Fruit fly (Drosophila melanogaster): ENCODE data around the gene CrebA.

The CrebA gene

dm6 chr3L:15580487-15580886 lies 45.3 kb downstream of the CrebA start, which contains the start of the genes mrn and CG12301 (continued):
- TF ChIP-seq CG18011 (GFP tag; optimal IDR thresholded peaks at IDR 0.05) (peak; percentile 44), dysf (GFP tag; IDR thresholded peaks at IDR 0.05) (peak; percentile 96), slp2 (GFP tag; optimal IDR thresholded peaks at IDR 0.05) (peak; percentile 20), Jarid2 (GFP tag; optimal IDR thresholded peaks at IDR 0.05) (no peak), CG30403 (GFP tag; optimal IDR thresholded peaks at IDR 0.05) (peak; percentile 87), hb (GFP tag; IDR thresholded peaks at IDR 0.05; ENCODE audit: partially characterized antibody) (peak; percentile 89), CG6272 (GFP tag; IDR thresholded peaks at IDR 0.05) (peak; percentile 93), trem (tag; optimal IDR thresholded peaks at IDR 0.05) (peak; percentile 93), CG4707 (GFP tag; optimal IDR thresholded peaks at IDR 0.05) (no peak), Scr (GFP tag; IDR thresholded peaks at IDR 0.05; ENCODE audit: partially characterized antibody) (peak; percentile 95), cas (GFP tag; IDR thresholded peaks at IDR 0.05) (peak; percentile 92), CG8359 (GFP tag; optimal IDR thresholded peaks at IDR 0.05; ENCODE audit: borderline replicate concordance) (no peak), CG30431 (GFP tag; optimal IDR thresholded peaks at IDR 0.05) (peak; percentile 9), CG18619 (GFP tag; optimal IDR thresholded peaks at IDR 0.05) (peak; percentile 50), Atf3 (GFP tag; optimal IDR thresholded peaks at IDR 0.05) (peak; percentile 18), CG11696 (GFP tag; IDR thresholded peaks at IDR 0.05) (peak; percentile 47; the same call in 1 of the 2 replicates), tll (GFP tag; optimal IDR thresholded peaks at IDR 0.05) (no peak), MESR4 (GFP tag; optimal IDR thresholded peaks at IDR 0.05) (no peak), Dip3 (GFP tag; optimal IDR thresholded peaks at IDR 0.05) (peak; percentile 70), p53 (GFP tag; optimal IDR thresholded peaks at IDR 0.05) (no peak), pfk (GFP tag; optimal IDR thresholded peaks at IDR 0.05) (no peak), hbn (GFP tag; IDR thresholded peaks at IDR 0.05; ENCODE audit: partially characterized antibody) (peak; percentile 91), CG17912 (GFP tag; optimal IDR thresholded peaks at IDR 0.05) (no peak), CG9932 (GFP tag; IDR thresholded peaks at IDR 0.05) (peak; percentile 94), CG2202 (tag; optimal IDR thresholded peaks at IDR 0.05) (peak; percentile 8), CG4617 (GFP tag; optimal IDR thresholded peaks at IDR 0.05; ENCODE audit: borderline replicate concordance) (peak; percentile 15), oc (tag; optimal IDR thresholded peaks at IDR 0.05) (no peak), CkIIα-i1 (GFP tag; IDR thresholded peaks at IDR 0.05) (no peak), tna (GFP tag; IDR thresholded peaks at IDR 0.05; ENCODE audit: partially characterized antibody) (peak; percentile 84), Tbp (GFP tag; optimal IDR thresholded peaks at IDR 0.05) (peak; percentile 14), CG10462 (GFP tag; optimal IDR thresholded peaks at IDR 0.05) (peak; percentile 34), chn (GFP tag; optimal IDR thresholded peaks at IDR 0.05) (peak; percentile 62), CG15269 (tag; optimal IDR thresholded peaks at IDR 0.05) (no peak), PHDP (tag; optimal IDR thresholded peaks at IDR 0.05) (no peak), aop (GFP tag; IDR thresholded peaks at IDR 0.05) (no peak), CG13424 (tag; optimal IDR thresholded peaks at IDR 0.05) (peak; percentile 72), zfh2 (GFP tag; optimal IDR thresholded peaks at IDR 0.05) (peak; percentile 78), tap (tag; optimal IDR thresholded peaks at IDR 0.05) (no peak), Taf1 (GFP tag; IDR thresholded peaks at IDR 0.05) (peak; percentile 84), sd (tag; optimal IDR thresholded peaks at IDR 0.05) (peak; percentile 91), Chrac-16 (GFP tag; optimal IDR thresholded peaks at IDR 0.05) (peak; percentile 54), Sry-β (GFP tag; optimal IDR thresholded peaks at IDR 0.05) (no peak), Dp (GFP tag; optimal IDR thresholded peaks at IDR 0.05) (peak; percentile 58), cato (GFP tag; optimal IDR thresholded peaks at IDR 0.05; ENCODE audit: borderline replicate concordance) (peak; percentile 31), CG7928 (GFP tag; optimal IDR thresholded peaks at IDR 0.05) (no peak), ranshi (GFP tag; IDR thresholded peaks at IDR 0.05) (peak; percentile 78), psq (GFP tag; optimal IDR thresholded peaks at IDR 0.05) (peak; percentile 44), CG17186 (GFP tag; optimal IDR thresholded peaks at IDR 0.05) (peak; percentile 67), CG11247 (GFP tag; IDR thresholded peaks at IDR 0.05) (peak; percentile 95), YL-1 (GFP tag; optimal IDR thresholded peaks at IDR 0.05) (peak; percentile 69)

Data from whole organism, embryonic.